Worm (Caenorhabditis elegans) whole organism, midembryonic: ENCODE data around the gene F10E9.3.

Experiments used
- T22C8.4 ChIP-seq: fragments of 200-800 bp; sonication (Bioruptor generic); IDR thresholded peaks from 2 replicates; pipeline ENCODE4 v1.3.6; 2022; ENCODE audit warnings: missing genetic modification characterization, missing compliant biosample characterization
- cog-1 ChIP-seq: sonication (generic microtip); optimal IDR thresholded peaks from 2 replicates; lab custom pipeline; 2016; ENCODE audit warnings: missing genetic modification characterization, missing compliant biosample characterization
- flt-1 ChIP-seq: fragments of 200-800 bp; sonication (Bioruptor generic); IDR thresholded peaks from 2 replicates; pipeline ENCODE4 v1.3.6; 2022; ENCODE audit warnings: missing genetic modification characterization, missing compliant biosample characterization
- klf-2 ChIP-seq: fragments of 200-800 bp; sonication (Bioruptor generic); conservative IDR thresholded peaks from 2 replicates; pipeline ENCODE4 v1.3.6; 2022; ENCODE audit warnings: missing genetic modification reagents, missing genetic modification characterization, missing compliant biosample characterization
- med-1 ChIP-seq: sonication (generic microtip); optimal IDR thresholded peaks from 2 replicates; lab custom pipeline; 2017; ENCODE audit warnings: missing genetic modification characterization, mild to moderate bottlenecking, missing compliant biosample characterization, antibody characterized with exemption, missing genetic modification reagents; ENCODE audit not compliant: insufficient read depth
- ref-1 ChIP-seq: fragments of 200-800 bp; sonication (Bioruptor generic); conservative IDR thresholded peaks from 2 replicates; pipeline ENCODE4 v1.3.6; 2022; ENCODE audit warnings: missing genetic modification reagents, missing genetic modification characterization, missing compliant biosample characterization
- tab-1 ChIP-seq: fragments of 200-800 bp; sonication (Bioruptor generic); IDR thresholded peaks from 2 replicates; pipeline ENCODE4 v1.3.6; 2022; ENCODE audit warnings: missing genetic modification characterization, missing compliant biosample characterization
- ztf-23 ChIP-seq: fragments of 200-800 bp; sonication (Bioruptor generic); IDR thresholded peaks from 2 replicates; pipeline ENCODE4 v1.3.6; 2022; ENCODE audit warnings: missing genetic modification reagents, missing genetic modification characterization, missing compliant biosample characterization
- ztf-29 ChIP-seq: fragments of 200-800 bp; sonication (Bioruptor generic); IDR thresholded peaks from 2 replicates; pipeline ENCODE4 v1.3.6; 2022; ENCODE audit warnings: missing genetic modification reagents, missing genetic modification characterization, missing compliant biosample characterization

ce11 chrIII:8303440-8303839, 7.4 kb upstream of the F10E9.3 start:
- TF ChIP-seq ref-1 (GFP tag; lab: Robert Waterston, UW) (no peak), klf-2 (no peak), ztf-29 (GFP tag; lab: Robert Waterston, UW) (no peak), T22C8.4 (GFP tag; lab: Robert Waterston, UW) (no peak), tab-1 (GFP tag; lab: Robert Waterston, UW) (no peak), flt-1 (GFP tag; lab: Robert Waterston, UW) (no peak), ztf-23 (GFP tag; lab: Robert Waterston, UW) (no peak), cog-1 (tag; lab: Kevin White, UChicago) (no peak), med-1 (GFP tag; lab: Kevin White, UChicago) (no peak)
